Fruit fly (Drosophila melanogaster): Measurements from ENCODE around the gene fh.

DNA sequence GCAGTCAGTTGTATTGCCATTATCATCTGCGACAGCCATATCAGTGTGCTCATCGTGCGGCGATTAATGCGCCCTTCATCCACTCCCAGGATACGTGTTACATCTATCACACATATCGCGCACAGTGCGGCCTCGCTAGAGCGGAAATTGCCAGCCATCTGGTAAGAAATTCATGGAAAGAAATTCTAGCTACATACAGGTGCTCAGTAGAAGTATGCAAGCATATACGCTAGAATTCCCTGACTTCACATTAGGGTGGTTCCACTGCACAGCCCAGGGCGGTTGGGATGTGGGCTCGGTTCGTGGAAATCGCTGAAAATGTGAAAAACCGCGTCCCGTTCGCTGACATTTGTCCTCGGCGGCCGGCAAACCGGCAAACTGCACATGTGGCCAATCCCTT is 7.7 kb downstream of the fh start:
- TF ChIP-seq usp (GFP tag; optimal IDR thresholded peaks at IDR 0.05) (no peak), psq (optimal IDR thresholded peaks at IDR 0.05) (no peak), CG8478 (optimal IDR thresholded peaks at IDR 0.05) (no peak), Dll (optimal IDR thresholded peaks at IDR 0.05) (no peak), pan (optimal IDR thresholded peaks at IDR 0.05) (no peak)
